Fruit fly (Drosophila melanogaster) whole organism, prepupa: Measurements from ENCODE around the gene CG13360.
A peak's percentile ranks its signal among the peaks of the same experiment; 100 is the strongest.

Experiments used
- CG10631 ChIP-seq: fragments of 200-800 bp; sonication (Bioruptor generic); optimal IDR thresholded peaks from 2 replicates; lab custom pipeline; 2016; ENCODE audit warnings: missing biosample characterization, missing genetic modification characterization
- CG10669 ChIP-seq: fragments of 200-800 bp; sonication (Bioruptor generic); optimal IDR thresholded peaks from 3 replicates; lab custom pipeline; 2018; ENCODE audit warnings: missing biosample characterization, mild to moderate bottlenecking, missing genetic modification characterization, moderate library complexity
- CG11294 ChIP-seq: fragments of 200-800 bp; sonication (Bioruptor generic); IDR thresholded peaks from 2 replicates; pipeline ENCODE4 v1.3.6; 2022; ENCODE audit warnings: missing biosample characterization, missing genetic modification characterization
- CG11762 ChIP-seq: fragments of 200-800 bp; sonication (Bioruptor generic); optimal IDR thresholded peaks from 3 replicates; lab custom pipeline; 2016; ENCODE audit warnings: missing biosample characterization, missing genetic modification characterization; ENCODE audit not compliant: insufficient read depth
- CG15336 ChIP-seq: fragments of 200-800 bp; sonication (Bioruptor generic); IDR thresholded peaks from 2 replicates; pipeline ENCODE4 v1.3.6; 2022; ENCODE audit warnings: missing biosample characterization, missing genetic modification characterization
- CG1621 ChIP-seq: fragments of 200-800 bp; sonication (Bioruptor generic); optimal IDR thresholded peaks from 3 replicates; lab custom pipeline; 2018; ENCODE audit warnings: missing biosample characterization, mild to moderate bottlenecking, missing genetic modification characterization
- CG31627 ChIP-seq: fragments of 200-800 bp; sonication (Bioruptor generic); optimal IDR thresholded peaks from 3 replicates; lab custom pipeline; 2016; ENCODE audit warnings: missing biosample characterization, missing genetic modification characterization
- CG34406 ChIP-seq: fragments of 200-800 bp; sonication (Bioruptor generic); optimal IDR thresholded peaks from 3 replicates; lab custom pipeline; 2016; ENCODE audit warnings: missing biosample characterization, missing genetic modification characterization
- CG3919 ChIP-seq: fragments of 200-800 bp; sonication (Bioruptor generic); optimal IDR thresholded peaks from 3 replicates; lab custom pipeline; 2016; ENCODE audit warnings: missing biosample characterization, missing genetic modification characterization
- CG4318 ChIP-seq: fragments of 200-800 bp; sonication (Bioruptor generic); optimal IDR thresholded peaks from 3 replicates; lab custom pipeline; 2017; ENCODE audit warnings: missing biosample characterization, mild to moderate bottlenecking, missing genetic modification characterization
- CG6163 ChIP-seq: fragments of 200-800 bp; sonication (Bioruptor generic); IDR thresholded peaks from 3 replicates; pipeline ENCODE4 v1.3.6; 2022; ENCODE audit warnings: missing biosample characterization, missing genetic modification characterization
- CG6792 ChIP-seq: fragments of 200-800 bp; sonication (Bioruptor generic); optimal IDR thresholded peaks from 3 replicates; lab custom pipeline; 2016; ENCODE audit warnings: missing biosample characterization, missing genetic modification characterization
- CG6808 ChIP-seq: fragments of 200-800 bp; sonication (Bioruptor generic); optimal IDR thresholded peaks from 3 replicates; lab custom pipeline; 2017; ENCODE audit warnings: missing biosample characterization, missing genetic modification characterization, mild to moderate bottlenecking, moderate library complexity, missing genetic modification reagents
- CG7368 ChIP-seq: fragments of 200-800 bp; sonication (Bioruptor generic); optimal IDR thresholded peaks from 3 replicates; lab custom pipeline; 2016; ENCODE audit warnings: missing biosample characterization, missing genetic modification characterization
- CG8119 ChIP-seq: fragments of 200-800 bp; sonication (Bioruptor generic); IDR thresholded peaks from 3 replicates; pipeline ENCODE4 v1.3.6; 2022; ENCODE audit warnings: missing biosample characterization, missing genetic modification characterization
- CG8632 ChIP-seq: fragments of 200-800 bp; sonication (Bioruptor generic); optimal IDR thresholded peaks from 3 replicates; lab custom pipeline; 2016; ENCODE audit warnings: missing biosample characterization, missing genetic modification characterization
- Eip75B ChIP-seq: fragments of 200-800 bp; sonication (Bioruptor generic); optimal IDR thresholded peaks from 3 replicates; lab custom pipeline; 2016; ENCODE audit warnings: missing biosample characterization, missing genetic modification characterization
- Eip78C ChIP-seq: fragments of 200-800 bp; sonication (Bioruptor generic); peaks from one replicate; lab custom pipeline; 2016; ENCODE audit warnings: missing biosample characterization, missing genetic modification characterization
- Eip93F ChIP-seq: fragments of 200-800 bp; sonication (Bioruptor generic); optimal IDR thresholded peaks from 2 replicates; lab custom pipeline; 2016; ENCODE audit warnings: missing biosample characterization, mild to moderate bottlenecking, missing genetic modification characterization
- Ets96B ChIP-seq: fragments of 200-800 bp; optimal IDR thresholded peaks from 2 replicates; lab custom pipeline; 2019; ENCODE audit warnings: missing biosample characterization, mild to moderate bottlenecking, missing genetic modification characterization, moderate library complexity
- Gug ChIP-seq: fragments of 200-800 bp; sonication (Bioruptor generic); IDR thresholded peaks from 2 replicates; pipeline ENCODE4 v1.3.6; 2022; ENCODE audit warnings: missing biosample characterization, missing genetic modification characterization
- Hr38 ChIP-seq: sonication (Bioruptor generic); optimal IDR thresholded peaks from 2 replicates; lab custom pipeline; 2016; ENCODE audit warnings: missing biosample characterization, missing genetic modification characterization
- Hr39 ChIP-seq: fragments of 200-800 bp; sonication (Bioruptor generic); optimal IDR thresholded peaks from 2 replicates; lab custom pipeline; 2016; ENCODE audit warnings: missing biosample characterization, missing genetic modification characterization
- Lpt ChIP-seq: fragments of 200-800 bp; sonication (Bioruptor generic); optimal IDR thresholded peaks from 3 replicates; lab custom pipeline; 2016; ENCODE audit warnings: missing biosample characterization, missing genetic modification characterization
- Met ChIP-seq: fragments of 200-800 bp; sonication (Bioruptor generic); optimal IDR thresholded peaks from 3 replicates; lab custom pipeline; 2016; ENCODE audit warnings: missing biosample characterization, missing genetic modification characterization
- Sox102F ChIP-seq: fragments of 200-800 bp; sonication (Bioruptor generic); optimal IDR thresholded peaks from 2 replicates; lab custom pipeline; 2016; ENCODE audit warnings: missing biosample characterization, mild to moderate bottlenecking, missing genetic modification characterization
- Sox14 ChIP-seq: fragments of 200-800 bp; sonication (Bioruptor generic); optimal IDR thresholded peaks from 3 replicates; lab custom pipeline; 2016; ENCODE audit warnings: missing biosample characterization, missing genetic modification characterization
- acj6 ChIP-seq: fragments of 200-800 bp; sonication (Bioruptor generic); optimal IDR thresholded peaks from 3 replicates; lab custom pipeline; 2016; ENCODE audit warnings: missing biosample characterization, missing genetic modification characterization
- dac ChIP-seq: fragments of 200-800 bp; sonication (Bioruptor generic); optimal IDR thresholded peaks from 2 replicates; lab custom pipeline; 2017; ENCODE audit warnings: missing biosample characterization, mild to moderate bottlenecking, missing genetic modification characterization
- eg ChIP-seq: fragments of 200-800 bp; sonication (Bioruptor generic); IDR thresholded peaks from 3 replicates; pipeline ENCODE4 v1.3.6; 2022; ENCODE audit warnings: missing biosample characterization, missing genetic modification characterization
- esn ChIP-seq: fragments of 200-800 bp; sonication (Bioruptor generic); optimal IDR thresholded peaks from 2 replicates; lab custom pipeline; 2016; ENCODE audit warnings: missing biosample characterization, mild to moderate bottlenecking, missing genetic modification characterization, moderate library complexity
- fkh ChIP-seq: fragments of 200-800 bp; sonication (Bioruptor generic); optimal IDR thresholded peaks from 3 replicates; lab custom pipeline; 2017; ENCODE audit warnings: missing biosample characterization, mild to moderate bottlenecking, missing genetic modification characterization, moderate library complexity
- pdm3 ChIP-seq: fragments of 200-800 bp; sonication (Bioruptor generic); optimal IDR thresholded peaks from 3 replicates; lab custom pipeline; 2016; ENCODE audit warnings: missing biosample characterization, missing genetic modification characterization
- salr ChIP-seq, 2 experiments: fragments of 200-800 bp; sonication (Bioruptor generic); optimal IDR thresholded peaks; 3 replicates each; lab custom pipeline; 2016 to 2018; ENCODE audit warnings: missing biosample characterization in 2 of 2, missing genetic modification characterization in 2 of 2, mild to moderate bottlenecking in 1 of 2
- spab ChIP-seq: fragments of 200-800 bp; sonication (Bioruptor generic); optimal IDR thresholded peaks from 2 replicates; lab custom pipeline; 2017; ENCODE audit warnings: missing biosample characterization, mild to moderate bottlenecking, missing genetic modification characterization, missing genetic modification reagents
- svp ChIP-seq: fragments of 200-800 bp; sonication (Bioruptor generic); peaks from one replicate; lab custom pipeline; 2016; ENCODE audit warnings: missing biosample characterization, missing genetic modification characterization
- topi ChIP-seq: fragments of 200-800 bp; sonication (Bioruptor generic); optimal IDR thresholded peaks from 3 replicates; lab custom pipeline; 2016; ENCODE audit warnings: missing biosample characterization, missing genetic modification characterization
- vri ChIP-seq: fragments of 200-800 bp; sonication (Bioruptor generic); optimal IDR thresholded peaks from 3 replicates; lab custom pipeline; 2016; ENCODE audit warnings: missing biosample characterization, mild to moderate bottlenecking, missing genetic modification characterization

Gene CG13360

DNA sequence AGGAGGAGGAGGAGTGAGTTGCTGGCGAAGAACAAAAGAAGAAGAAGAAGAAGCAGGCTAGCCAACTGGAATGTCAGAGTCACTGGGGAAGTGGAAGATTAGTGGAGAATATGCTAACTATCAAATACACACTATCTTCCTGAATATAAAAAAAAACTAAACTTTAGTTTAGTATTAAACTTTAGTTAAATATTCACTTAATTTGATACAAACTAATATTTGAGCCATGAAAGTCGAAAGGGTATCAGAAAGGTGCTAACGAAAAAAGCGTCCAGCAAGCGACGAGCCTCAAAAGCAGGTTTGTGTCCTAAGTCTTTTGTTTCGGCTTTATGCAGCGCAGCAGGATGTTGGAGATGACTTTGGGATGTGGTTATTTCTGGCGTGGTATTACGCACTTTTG lies 14.7 kb downstream of the CG13360 start (continued):
- TF ChIP-seq CG15336 (GFP tag; lab: Robert Waterston, UW) (peak; percentile 71; the same call in 1 of the 2 replicates), Ets96B (tag; lab: Kevin White, UChicago) (peak; percentile 78), salr (GFP tag; optimal IDR thresholded peaks at IDR 0.05; lab: Kevin White, UChicago) (peak; percentile 40 to 45), Eip93F (GFP tag; lab: Kevin White, UChicago) (peak; percentile 50), CG10669 (GFP tag; lab: Kevin White, UChicago) (peak; percentile 66), eg (GFP tag; lab: Robert Waterston, UW) (peak; percentile 56; the same call in 2 of the 3 replicates), CG6792 (GFP tag; lab: Kevin White, UChicago) (peak; percentile 79), CG34406 (GFP tag; lab: Kevin White, UChicago) (peak; percentile 75), CG7368 (GFP tag; lab: Kevin White, UChicago) (peak; percentile 46), spab (GFP tag; lab: Kevin White, UChicago) (peak; percentile 70), Hr38 (GFP tag; lab: Kevin White, UChicago) (no peak), CG4318 (GFP tag; lab: Kevin White, UChicago) (no peak), vri (GFP tag; lab: Kevin White, UChicago) (peak; percentile 72), esn (GFP tag; lab: Kevin White, UChicago) (peak; percentile 84), CG11762 (GFP tag; lab: Kevin White, UChicago) (no peak), CG6163 (GFP tag; lab: Robert Waterston, UW) (peak; percentile 82), CG11294 (GFP tag; lab: Robert Waterston, UW) (peak; percentile 30; the same call in 1 of the 2 replicates), Eip75B (GFP tag; lab: Kevin White, UChicago) (peak; percentile 81), topi (peak; percentile 81)

- TF ChIP-seq fkh (GFP tag; lab: Kevin White, UChicago) (peak; percentile 88), CG6808 (GFP tag; lab: Kevin White, UChicago) (no peak)
Observed at dm6 chrX:774160-774700, 15.7 kb downstream of the CG13360 start.

DNA sequence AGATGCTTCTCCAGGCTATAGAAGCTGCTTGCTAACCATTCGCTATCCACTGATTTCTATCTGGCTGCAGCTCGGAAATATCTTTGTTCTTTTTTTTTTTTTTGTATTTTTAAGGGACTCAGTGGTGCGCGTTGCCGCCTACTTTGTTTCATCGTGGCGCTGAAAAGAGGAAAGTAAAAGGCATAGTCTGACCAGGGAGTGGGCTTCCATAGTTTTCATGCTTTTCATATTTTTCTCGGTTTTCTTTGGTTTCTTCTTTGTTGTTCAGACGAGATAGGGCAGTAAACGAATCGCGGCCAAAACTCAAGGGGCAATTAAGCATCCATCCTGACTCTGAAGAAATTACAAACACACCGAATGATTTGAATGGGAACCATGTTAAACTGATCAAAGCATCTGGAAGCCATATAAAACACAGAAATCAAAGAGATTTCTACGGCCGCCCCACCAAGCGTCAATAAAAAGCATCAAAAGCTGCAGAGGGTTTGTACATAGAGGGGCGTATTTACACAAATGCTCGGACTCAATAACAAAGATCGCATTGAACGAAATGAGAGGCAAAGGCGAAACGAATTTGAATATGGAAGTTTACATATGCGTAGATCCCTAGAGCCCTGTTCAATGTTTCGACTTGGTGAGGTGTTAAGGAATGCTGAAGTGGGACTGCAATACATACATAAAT lies 17.4 kb downstream of the CG13360 start:
- TF ChIP-seq fkh (GFP tag; lab: Kevin White, UChicago) (peak; percentile 52), pdm3 (GFP tag; lab: Kevin White, UChicago) (no peak)

DNA sequence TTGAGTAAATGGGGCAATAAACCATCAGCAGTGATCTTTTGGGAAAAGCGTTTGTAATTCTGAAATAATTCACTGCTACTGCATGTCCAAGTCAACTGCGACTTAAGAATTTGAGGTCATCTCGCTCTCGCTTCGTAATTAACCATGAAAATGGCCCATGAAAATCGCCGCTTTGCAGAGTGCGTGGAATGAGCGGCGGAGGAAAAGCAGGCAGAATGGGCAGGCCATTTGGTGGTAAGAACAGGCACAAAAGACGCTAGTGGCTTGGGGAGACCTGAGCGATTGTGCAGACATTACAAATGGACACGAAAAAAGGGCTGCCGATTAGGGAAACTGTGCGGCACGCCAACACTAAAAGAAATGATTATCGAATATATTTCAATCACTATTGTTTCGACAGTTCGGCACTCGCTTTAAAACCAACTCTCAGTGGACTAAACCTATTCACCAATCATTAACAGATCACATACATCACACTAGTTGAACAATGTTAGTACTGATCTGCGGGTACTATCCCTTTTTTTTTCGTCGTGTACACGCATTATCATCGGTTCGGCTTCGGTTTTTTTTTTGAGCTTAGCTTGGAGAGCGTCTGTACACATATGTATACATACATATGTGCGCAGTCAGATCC lies 18.3 kb downstream of the CG13360 start:
- no peak for TF ChIP-seq CG34406 (GFP tag; lab: Kevin White, UChicago)
- TF ChIP-seq CG31627 (GFP tag; lab: Kevin White, UChicago) = peak; percentile 4
- TF ChIP-seq svp = peak; percentile 19
- no peak for TF ChIP-seq CG11294 (GFP tag; lab: Robert Waterston, UW)
- no peak for TF ChIP-seq CG7368 (GFP tag; lab: Kevin White, UChicago)
- TF ChIP-seq CG11762 (GFP tag; lab: Kevin White, UChicago) = no peak
- 0 out of 3 replicates have a peak, but pooled peaks have one; percentile 31 for TF ChIP-seq CG6163 (GFP tag; lab: Robert Waterston, UW)
- TF ChIP-seq esn (GFP tag; lab: Kevin White, UChicago) = peak; percentile 18
- TF ChIP-seq Hr39 (GFP tag; lab: Kevin White, UChicago) = peak; percentile 13
- peak; percentile 8 for TF ChIP-seq CG1621 (tag; lab: Kevin White, UChicago)
- no peak for TF ChIP-seq pdm3 (GFP tag; lab: Kevin White, UChicago)
- no peak for TF ChIP-seq Sox102F (GFP tag; lab: Kevin White, UChicago)
- peak; percentile 3 for TF ChIP-seq Ets96B (tag; lab: Kevin White, UChicago)
- peak; percentile 7 for TF ChIP-seq CG10669 (GFP tag; lab: Kevin White, UChicago)
- no peak for TF ChIP-seq CG8632
- peak; percentile 3 for TF ChIP-seq CG6792 (GFP tag; lab: Kevin White, UChicago)
- TF ChIP-seq dac (GFP tag; lab: Kevin White, UChicago) = no peak
- TF ChIP-seq CG8119 = no peak
- TF ChIP-seq acj6 = peak; percentile 2
- peak; percentile 19 for TF ChIP-seq CG3919 (GFP tag; lab: Kevin White, UChicago)
- TF ChIP-seq Eip78C (GFP tag; lab: Kevin White, UChicago) = peak; percentile 53
- no peak for TF ChIP-seq Lpt (GFP tag; lab: Kevin White, UChicago)
- no peak for TF ChIP-seq Gug (GFP tag; lab: Robert Waterston, UW)
- TF ChIP-seq Met (GFP tag; lab: Kevin White, UChicago) = peak; percentile 13
- TF ChIP-seq Sox14 = no peak
- TF ChIP-seq Eip75B (GFP tag; lab: Kevin White, UChicago) = peak; percentile 0
- no peak for TF ChIP-seq spab (GFP tag; lab: Kevin White, UChicago)
- peak; percentile 10 for TF ChIP-seq CG10631 (GFP tag; lab: Kevin White, UChicago)
- TF ChIP-seq, all 60 proteins: peak for 15
